Fruit fly (Drosophila melanogaster): ENCODE measurements around the gene Cp7Fa.

DNA sequence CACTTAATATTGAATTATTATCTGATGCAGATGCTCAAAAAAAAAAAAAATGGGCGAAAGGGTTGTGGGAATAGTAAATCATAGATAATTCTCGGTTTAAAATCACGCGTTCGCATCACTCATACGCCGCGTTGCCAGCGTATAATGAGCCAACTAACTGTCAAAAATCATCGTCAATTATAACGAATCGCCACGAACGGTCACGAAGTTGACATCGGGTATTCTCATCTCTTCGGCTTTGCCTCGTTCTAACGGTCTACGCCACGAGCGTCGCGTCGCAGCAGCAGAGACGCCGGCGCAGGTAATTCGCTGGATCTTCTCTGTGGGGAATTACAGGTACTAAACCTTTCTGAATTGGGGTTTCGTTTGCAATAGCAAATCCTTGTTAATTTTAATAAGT lies 30.7 kb downstream of the Cp7Fa start:
- no peak for TF ChIP-seq ttk (optimal IDR thresholded peaks at IDR 0.05)
- TF ChIP-seq insv (optimal IDR thresholded peaks at IDR 0.05), result no peak
- TF ChIP-seq psq (optimal IDR thresholded peaks at IDR 0.05), result no peak
- TF ChIP-seq Sin3A (optimal IDR thresholded peaks at IDR 0.05), result no peak
